Fruit fly (Drosophila melanogaster): ENCODE measurements around the gene Ilp8.
A peak's percentile ranks its signal among the peaks of the same experiment; 100 is the strongest.

The Ilp8 gene

DNA sequence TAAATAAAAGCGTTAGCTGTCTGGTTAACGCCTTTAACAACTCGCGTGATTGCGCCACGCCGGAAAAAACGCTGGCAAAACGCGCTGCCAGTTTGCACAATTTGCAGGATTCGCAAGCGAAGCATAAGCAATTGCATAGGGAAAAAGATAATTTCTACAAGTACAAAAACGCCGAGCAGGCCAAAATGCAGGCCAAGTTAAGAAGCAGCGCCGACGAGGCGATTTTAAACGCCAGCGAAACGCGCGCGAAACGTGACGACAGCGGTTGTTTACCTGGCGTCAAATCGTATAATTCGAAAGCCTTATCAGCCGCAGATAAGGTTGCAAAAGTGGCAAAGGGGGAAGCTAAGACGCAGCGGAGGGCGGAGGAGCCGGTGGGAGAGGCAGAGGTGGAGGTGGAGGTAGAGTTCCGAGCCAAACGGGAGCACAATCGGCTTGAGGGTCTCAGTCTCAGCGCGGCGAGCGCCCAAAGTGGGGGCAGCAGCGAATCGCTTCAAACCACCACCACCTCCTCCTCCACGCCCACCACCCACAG, 50.7 kb downstream of the Ilp8 start:
- TF ChIP-seq net (GFP tag; optimal IDR thresholded peaks at IDR 0.05), result no peak
- TF ChIP-seq CG6163 (GFP tag; IDR thresholded peaks at IDR 0.05), result 0 out of 3 replicates have a peak, but pooled peaks have one; percentile 14
- TF ChIP-seq CG8119 (GFP tag; IDR thresholded peaks at IDR 0.05), result no peak
- peak; percentile 37 for TF ChIP-seq Sox14 (GFP tag; optimal IDR thresholded peaks at IDR 0.05)
- no peak for TF ChIP-seq Hr38 (GFP tag; optimal IDR thresholded peaks at IDR 0.05)
- TF ChIP-seq Eip93F (GFP tag; optimal IDR thresholded peaks at IDR 0.05), result peak; percentile 70
- TF ChIP-seq Eip78C (GFP tag), result peak; percentile 43
- TF ChIP-seq vri (GFP tag; optimal IDR thresholded peaks at IDR 0.05), result peak; percentile 90
- TF ChIP-seq fkh (GFP tag; optimal IDR thresholded peaks at IDR 0.05), result peak; percentile 85
- TF ChIP-seq svp (GFP tag), result peak; percentile 74

Measured in whole organism, prepupa.